Fruit fly (Drosophila melanogaster) whole organism, embryonic: ENCODE data around the gene CG3534.

ENCODE experiments used
- Bgb ChIP-seq: fragments of 200-800 bp; sonication (Bioruptor generic); IDR thresholded peaks from 2 replicates; pipeline ENCODE4 v1.3.6; 2022; ENCODE audit warnings: missing biosample characterization, missing genetic modification characterization; ENCODE audit not compliant: partially characterized antibody
- BtbVII ChIP-seq: fragments of 200-800 bp; sonication (Bioruptor generic); optimal IDR thresholded peaks from 3 replicates; lab custom pipeline; 2017; ENCODE audit warnings: missing biosample characterization, mild to moderate bottlenecking, missing genetic modification characterization
- CG13624 ChIP-seq: fragments of 200-800 bp; sonication (Bioruptor generic); optimal IDR thresholded peaks from 2 replicates; lab custom pipeline; 2016; ENCODE audit warnings: missing biosample characterization, missing genetic modification characterization
- CG14710 ChIP-seq: fragments of 200-800 bp; sonication (Bioruptor generic); optimal IDR thresholded peaks from 3 replicates; lab custom pipeline; 2019; ENCODE audit warnings: missing biosample characterization, mild to moderate bottlenecking, missing genetic modification characterization, moderate library complexity
- CG1529 ChIP-seq: fragments of 200-800 bp; sonication (Bioruptor generic); optimal IDR thresholded peaks from 3 replicates; lab custom pipeline; 2018; ENCODE audit warnings: missing biosample characterization, missing genetic modification characterization
- CG15514 ChIP-seq: fragments of 200-800 bp; sonication (Bioruptor generic); optimal IDR thresholded peaks from 3 replicates; lab custom pipeline; 2017; ENCODE audit warnings: missing biosample characterization, missing genetic modification characterization, mild to moderate bottlenecking, moderate library complexity, missing genetic modification reagents
- CG17361 ChIP-seq: fragments of 200-800 bp; sonication (Bioruptor generic); IDR thresholded peaks from 3 replicates; pipeline ENCODE4 v1.3.6; 2022; ENCODE audit warnings: missing biosample characterization, missing genetic modification characterization
- CG17385 ChIP-seq: fragments of 200-800 bp; sonication (Bioruptor generic); optimal IDR thresholded peaks from 3 replicates; lab custom pipeline; 2018; ENCODE audit warnings: missing biosample characterization, mild to moderate bottlenecking, missing genetic modification characterization
- CG2129 ChIP-seq: fragments of 200-800 bp; sonication (Bioruptor generic); IDR thresholded peaks from 2 replicates; pipeline ENCODE4 v1.3.6; 2022; ENCODE audit warnings: missing biosample characterization, missing genetic modification characterization; ENCODE audit not compliant: partially characterized antibody
- CG2202 ChIP-seq: fragments of 200-800 bp; sonication (Bioruptor generic); optimal IDR thresholded peaks from 2 replicates; lab custom pipeline; 2018; ENCODE audit warnings: missing biosample characterization, mild to moderate bottlenecking, missing genetic modification characterization
- CG30020 ChIP-seq: fragments of 200-800 bp; optimal IDR thresholded peaks from 2 replicates; lab custom pipeline; 2019; ENCODE audit warnings: missing biosample characterization, mild to moderate bottlenecking, missing genetic modification characterization, moderate library complexity
- CG32767 ChIP-seq: fragments of 200-800 bp; sonication (Bioruptor generic); IDR thresholded peaks from 2 replicates; pipeline ENCODE4 v1.3.6; 2022; ENCODE audit warnings: missing biosample characterization, missing genetic modification characterization
- CG3995 ChIP-seq: fragments of 200-800 bp; sonication (Bioruptor generic); optimal IDR thresholded peaks from 3 replicates; lab custom pipeline; 2016; ENCODE audit warnings: missing biosample characterization, missing genetic modification characterization
- CG4282 ChIP-seq: fragments of 200-800 bp; sonication (Bioruptor generic); optimal IDR thresholded peaks from 2 replicates; lab custom pipeline; 2016; ENCODE audit warnings: missing biosample characterization, missing genetic modification characterization
- CG4820 ChIP-seq: fragments of 200-800 bp; sonication (Bioruptor generic); optimal IDR thresholded peaks from 3 replicates; lab custom pipeline; 2016; ENCODE audit warnings: missing biosample characterization, missing genetic modification characterization
- CG9727 ChIP-seq: fragments of 200-800 bp; sonication (Bioruptor generic); optimal IDR thresholded peaks from 3 replicates; lab custom pipeline; 2017; ENCODE audit warnings: missing biosample characterization, mild to moderate bottlenecking, missing genetic modification characterization
- CTCF ChIP-seq: fragments of 200-800 bp; sonication (Bioruptor generic); optimal IDR thresholded peaks from 2 replicates; lab custom pipeline; 2017; ENCODE audit warnings: missing biosample characterization, mild to moderate bottlenecking, missing genetic modification characterization, moderate library complexity
- GATAe ChIP-seq: fragments of 200-800 bp; sonication (Bioruptor generic); conservative IDR thresholded peaks from 2 replicates; pipeline ENCODE4 v1.3.6; 2022; ENCODE audit warnings: missing biosample characterization, missing genetic modification characterization
- Gsc ChIP-seq: fragments of 200-800 bp; sonication (Bioruptor generic); IDR thresholded peaks from 2 replicates; pipeline ENCODE4 v1.3.6; 2022; ENCODE audit warnings: missing biosample characterization, missing genetic modification characterization
- Hmx ChIP-seq: fragments of 200-800 bp; sonication (Bioruptor generic); optimal IDR thresholded peaks from 2 replicates; lab custom pipeline; 2016; ENCODE audit warnings: missing biosample characterization, missing genetic modification characterization
- Hr51 ChIP-seq, 2 experiments: fragments of 200-800 bp; sonication (Bioruptor generic); optimal IDR thresholded peaks; 2 replicates in 1 of 2; 3 replicates in 1 of 2; lab custom pipeline; 2016 to 2018; ENCODE audit warnings: missing biosample characterization in 2 of 2, missing genetic modification characterization in 2 of 2, mild to moderate bottlenecking in 1 of 2, moderate library complexity in 1 of 2
- MBD-R2 ChIP-seq: fragments of 200-800 bp; sonication (Bioruptor generic); IDR thresholded peaks from 2 replicates; pipeline ENCODE4 v1.3.6; 2022; ENCODE audit warnings: missing biosample characterization, missing genetic modification characterization
- MESR4 ChIP-seq: fragments of 200-800 bp; sonication (Bioruptor generic); optimal IDR thresholded peaks from 2 replicates; lab custom pipeline; 2018; ENCODE audit warnings: missing biosample characterization, mild to moderate bottlenecking, missing genetic modification characterization, moderate library complexity
- MTF-1 ChIP-seq: fragments of 200-800 bp; sonication (Bioruptor generic); optimal IDR thresholded peaks from 2 replicates; lab custom pipeline; 2018; ENCODE audit warnings: missing biosample characterization, mild to moderate bottlenecking, missing genetic modification characterization, borderline replicate concordance
- Med ChIP-seq: fragments of 200-800 bp; sonication (Bioruptor generic); peaks from one replicate; lab custom pipeline; 2016; ENCODE audit warnings: missing biosample characterization, missing genetic modification characterization, mild to moderate bottlenecking, inconsistent platforms, moderate library complexity
- Sox102F ChIP-seq: fragments of 200-800 bp; sonication (Bioruptor generic); optimal IDR thresholded peaks from 2 replicates; lab custom pipeline; 2018; ENCODE audit warnings: missing biosample characterization, mild to moderate bottlenecking, missing genetic modification characterization, moderate library complexity
- Sry-δ ChIP-seq: fragments of 200-800 bp; sonication (Bioruptor generic); optimal IDR thresholded peaks from 2 replicates; lab custom pipeline; 2016; ENCODE audit warnings: missing biosample characterization, missing genetic modification characterization
- abd-A ChIP-seq: fragments of 200-800 bp; sonication (Bioruptor generic); optimal IDR thresholded peaks from 3 replicates; lab custom pipeline; 2019; ENCODE audit warnings: missing biosample characterization, mild to moderate bottlenecking, missing genetic modification characterization, moderate library complexity
- ac ChIP-seq: fragments of 200-800 bp; sonication (Bioruptor generic); optimal IDR thresholded peaks from 3 replicates; lab custom pipeline; 2017; ENCODE audit warnings: missing biosample characterization, mild to moderate bottlenecking, missing genetic modification characterization
- br ChIP-seq: fragments of >200 bp; optimal IDR thresholded peaks from 2 replicates; lab custom pipeline; 2017
- cato ChIP-seq: fragments of 200-800 bp; sonication (Bioruptor generic); optimal IDR thresholded peaks from 2 replicates; lab custom pipeline; 2016; ENCODE audit warnings: missing biosample characterization, missing genetic modification characterization, borderline replicate concordance
- chinmo ChIP-seq: fragments of 200-800 bp; sonication (Bioruptor generic); IDR thresholded peaks from 4 replicates; pipeline ENCODE4 v1.3.6; 2022; ENCODE audit warnings: missing biosample characterization, missing genetic modification characterization; ENCODE audit not compliant: partially characterized antibody
- ci ChIP-seq: fragments of 200-800 bp; sonication (Bioruptor generic); IDR thresholded peaks from 3 replicates; pipeline ENCODE4 v1.3.6; 2022; ENCODE audit warnings: missing biosample characterization, missing genetic modification characterization
- eve ChIP-seq, 2 experiments: fragments of >200 bp; optimal IDR thresholded peaks; 2 replicates each; lab custom pipeline; 2017; ENCODE audit warnings: missing biosample characterization in 2 of 2, missing genetic modification characterization in 2 of 2
- gce ChIP-seq: fragments of 200-800 bp; sonication (Bioruptor generic); IDR thresholded peaks from 3 replicates; pipeline ENCODE4 v1.3.6; 2022; ENCODE audit warnings: missing biosample characterization, missing genetic modification characterization
- gfzf ChIP-seq: fragments of 200-800 bp; sonication (Bioruptor generic); optimal IDR thresholded peaks from 2 replicates; lab custom pipeline; 2016; ENCODE audit warnings: missing biosample characterization, mild to moderate bottlenecking, missing genetic modification characterization, moderate library complexity
- grau ChIP-seq: fragments of 200-800 bp; optimal IDR thresholded peaks from 3 replicates; lab custom pipeline; 2019; ENCODE audit warnings: missing biosample characterization, mild to moderate bottlenecking, missing genetic modification characterization, moderate library complexity
- gsb ChIP-seq: fragments of 200-800 bp; sonication (Bioruptor generic); IDR thresholded peaks from 2 replicates; pipeline ENCODE4 v1.3.6; 2022; ENCODE audit warnings: missing biosample characterization, missing genetic modification characterization
- ham ChIP-seq: fragments of 200-800 bp; sonication (Bioruptor generic); IDR thresholded peaks from 2 replicates; pipeline ENCODE4 v1.3.6; 2022; ENCODE audit warnings: missing biosample characterization, missing genetic modification characterization
- hbn ChIP-seq: fragments of 200-800 bp; sonication (Bioruptor generic); IDR thresholded peaks from 2 replicates; pipeline ENCODE4 v1.3.6; 2022; ENCODE audit warnings: missing biosample characterization, missing genetic modification characterization; ENCODE audit not compliant: partially characterized antibody
- ken ChIP-seq: fragments of 200-800 bp; sonication (Bioruptor generic); IDR thresholded peaks from 3 replicates; pipeline ENCODE4 v1.3.6; 2022; ENCODE audit warnings: missing biosample characterization, missing genetic modification characterization
- lmd ChIP-seq: fragments of 200-800 bp; sonication (Bioruptor generic); IDR thresholded peaks from 2 replicates; pipeline ENCODE4 v1.3.6; 2022; ENCODE audit warnings: missing biosample characterization, missing genetic modification characterization
- mirr ChIP-seq: fragments of 200-800 bp; sonication (Bioruptor generic); optimal IDR thresholded peaks from 3 replicates; lab custom pipeline; 2018; ENCODE audit warnings: missing biosample characterization, mild to moderate bottlenecking, missing genetic modification characterization
- otp ChIP-seq: fragments of 200-800 bp; sonication (Bioruptor generic); IDR thresholded peaks from 3 replicates; pipeline ENCODE4, ENCODE4 v1.3.6; 2022; ENCODE audit warnings: missing biosample characterization, missing genetic modification characterization
- prd ChIP-seq, 3 experiments: fragments of >200 bp in 2 of 3; fragments of 200-800 bp in 1 of 3; sonication (Bioruptor generic) in 1 of 3; optimal IDR thresholded peaks in 2 of 3; IDR thresholded peaks in 1 of 3; 2 replicates in 2 of 3; 3 replicates in 1 of 3; pipeline versions ENCODE4 v1.3.6 to Lab custom; 2017 to 2022; ENCODE audit warnings: missing biosample characterization in 1 of 3, missing genetic modification characterization in 1 of 3
- ro ChIP-seq: fragments of 200-800 bp; sonication (Bioruptor generic); IDR thresholded peaks from 2 replicates; pipeline ENCODE4 v1.3.6; 2022; ENCODE audit warnings: missing biosample characterization, missing genetic modification characterization
- salm ChIP-seq: fragments of 200-800 bp; sonication (Bioruptor generic); optimal IDR thresholded peaks from 2 replicates; lab custom pipeline; 2018; ENCODE audit warnings: missing biosample characterization, mild to moderate bottlenecking, missing genetic modification characterization
- sug ChIP-seq: fragments of 200-800 bp; optimal IDR thresholded peaks from 2 replicates; lab custom pipeline; 2019; ENCODE audit warnings: missing biosample characterization, mild to moderate bottlenecking, missing genetic modification characterization, moderate library complexity
- tio ChIP-seq: fragments of 200-800 bp; sonication (Bioruptor generic); optimal IDR thresholded peaks from 2 replicates; lab custom pipeline; 2017; ENCODE audit warnings: missing biosample characterization, missing genetic modification characterization, inconsistent platforms
- ttk ChIP-seq: fragments of 200-800 bp; sonication (Bioruptor generic); IDR thresholded peaks from 2 replicates; pipeline ENCODE4 v2.1.2; 2022; ENCODE audit warnings: missing biosample characterization, missing genetic modification characterization
- twi ChIP-seq: fragments of 200-800 bp; optimal IDR thresholded peaks from 2 replicates; lab custom pipeline; 2019; ENCODE audit warnings: missing biosample characterization, mild to moderate bottlenecking, missing genetic modification characterization, moderate library complexity
- wdn ChIP-seq: fragments of 200-800 bp; sonication (Bioruptor generic); IDR thresholded peaks from 2 replicates; pipeline ENCODE4 v1.3.6; 2022; ENCODE audit warnings: missing biosample characterization, missing genetic modification characterization

The CG3534 gene

DNA sequence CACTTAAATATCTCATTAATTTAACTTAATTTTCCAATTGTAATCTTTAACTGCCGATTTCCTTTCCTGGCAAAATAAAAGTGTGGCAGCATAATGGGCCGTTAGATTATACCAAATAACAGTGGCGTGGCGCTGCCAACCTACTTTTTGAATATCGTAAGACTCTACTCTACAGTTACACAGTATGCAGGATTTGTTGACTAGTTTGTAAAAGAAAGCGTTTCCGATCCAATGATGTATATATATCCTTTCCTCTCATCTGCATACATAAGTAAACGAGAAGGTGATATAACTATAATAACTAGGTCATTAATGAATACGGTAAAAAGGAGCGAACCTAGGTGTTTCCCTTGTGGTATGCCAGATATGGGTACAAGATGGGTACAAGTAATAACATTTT, 4.5 kb upstream of the CG3534 start, which contains the start of gene EMC2B (continued):
- TF ChIP-seq otp (GFP tag; lab: Robert Waterston, UW) (no peak), ci (GFP tag; lab: Robert Waterston, UW) (no peak), ham (GFP tag; lab: Robert Waterston, UW) (no peak), hbn (GFP tag; lab: Robert Waterston, UW) (no peak), ac (no peak), CG15514 (GFP tag; lab: Kevin White, UChicago) (peak; percentile 26), Bgb (GFP tag; lab: Robert Waterston, UW) (no peak), gsb (GFP tag; lab: Robert Waterston, UW) (no peak), abd-A (tag; lab: Kevin White, UChicago) (no peak), CG30020 (tag; lab: Kevin White, UChicago) (no peak), Gsc (GFP tag; lab: Robert Waterston, UW) (no peak), Hr51 (GFP tag; optimal IDR thresholded peaks at IDR 0.05; lab: Kevin White, UChicago) (peak in 1 of 2 experiments; percentile 16), CTCF (no peak), MESR4 (GFP tag; lab: Kevin White, UChicago) (peak; percentile 53), prd (optimal IDR thresholded peaks at IDR 0.05; lab: Kevin White, UChicago) (no peak), prd (GFP tag; IDR thresholded peaks at IDR 0.05; lab: Robert Waterston, UW) (no peak), CG2129 (GFP tag; lab: Robert Waterston, UW) (no peak), wdn (GFP tag; lab: Robert Waterston, UW) (no peak), CG1529 (no peak), MBD-R2 (no peak), grau (peak; percentile 34), CG2202 (tag; lab: Kevin White, UChicago) (no peak), gfzf (peak; percentile 87), CG4282 (GFP tag; lab: Kevin White, UChicago) (no peak), CG17361 (GFP tag; lab: Robert Waterston, UW) (no peak), CG3995 (peak; percentile 2), CG17385 (GFP tag; lab: Kevin White, UChicago) (no peak), Med (GFP tag; lab: Kevin White, UChicago) (peak; percentile 83), lmd (no peak), CG13624 (peak; percentile 46), Sox102F (no peak), Sry-δ (GFP tag; lab: Kevin White, UChicago) (no peak), ttk (GFP tag; lab: Robert Waterston, UW) (no peak), eve (GFP tag; optimal IDR thresholded peaks at IDR 0.05; lab: Kevin White, UChicago) (no peak), cato (no peak), ken (no peak), CG9727 (GFP tag; lab: Kevin White, UChicago) (peak; percentile 16), CG14710 (peak; percentile 40), salm (no peak), BtbVII (GFP tag; lab: Kevin White, UChicago) (no peak), MTF-1 (no peak), GATAe (GFP tag; lab: Robert Waterston, UW) (no peak), gce (no peak), br (lab: Kevin White, UChicago) (no peak), ro (GFP tag; lab: Robert Waterston, UW) (no peak), mirr (GFP tag; lab: Kevin White, UChicago) (peak; percentile 16), sug (peak; percentile 33), CG32767 (GFP tag; lab: Robert Waterston, UW) (no peak), chinmo (GFP tag; lab: Robert Waterston, UW) (no peak), Hmx (no peak), CG4820 (no peak), twi (tag; lab: Kevin White, UChicago) (no peak), tio (GFP tag; lab: Kevin White, UChicago) (no peak)
